Worm (Caenorhabditis elegans) whole organism, mixed stage, embryonic: ENCODE data around the gene C49A9.9.

ENCODE experiments used
- M03D4.4 ChIP-seq: sonication (generic microtip); optimal IDR thresholded peaks from 2 replicates; lab custom pipeline; 2017; ENCODE audit warnings: mild to moderate bottlenecking, missing genetic modification characterization, missing compliant biosample characterization
- bed-3 ChIP-seq: fragments of 200-800 bp; sonication (Bioruptor generic); optimal IDR thresholded peaks from 3 replicates; lab custom pipeline; 2018; ENCODE audit warnings: mild to moderate bottlenecking, missing genetic modification characterization, moderate library complexity, missing compliant biosample characterization
- blmp-1 ChIP-seq: fragments of 150-350 bp; optimal IDR thresholded peaks from 2 replicates; lab custom pipeline; 2014; ENCODE audit warnings: missing biosample characterization, missing genetic modification characterization
- ceh-39 ChIP-seq: fragments of 150-350 bp; optimal IDR thresholded peaks from 2 replicates; lab custom pipeline; 2014; ENCODE audit warnings: missing biosample characterization, missing genetic modification characterization
- ceh-43 ChIP-seq: fragments of 200-800 bp; sonication (Bioruptor generic); optimal IDR thresholded peaks from 2 replicates; lab custom pipeline; 2018; ENCODE audit warnings: mild to moderate bottlenecking, missing genetic modification characterization, moderate library complexity, missing compliant biosample characterization
- ceh-83 ChIP-seq: fragments of 200-800 bp; sonication (Bioruptor generic); optimal IDR thresholded peaks from 2 replicates; lab custom pipeline; 2018; ENCODE audit warnings: mild to moderate bottlenecking, missing genetic modification characterization, missing compliant biosample characterization
- ces-1 ChIP-seq: fragments of 150-350 bp; optimal IDR thresholded peaks from 2 replicates; lab custom pipeline; 2014; ENCODE audit warnings: missing biosample characterization, missing genetic modification reagents, missing genetic modification characterization
- cnd-1 ChIP-seq: fragments of 200-800 bp; sonication (Bioruptor generic); optimal IDR thresholded peaks from 2 replicates; lab custom pipeline; 2018; ENCODE audit warnings: mild to moderate bottlenecking, missing genetic modification characterization, missing compliant biosample characterization
- drap-1 ChIP-seq: fragments of 200-800 bp; sonication (Bioruptor generic); optimal IDR thresholded peaks from 3 replicates; lab custom pipeline; 2018; ENCODE audit warnings: mild to moderate bottlenecking, missing genetic modification characterization, missing compliant biosample characterization
- elt-1 ChIP-seq: sonication (generic microtip); optimal IDR thresholded peaks from 2 replicates; lab custom pipeline; 2017; ENCODE audit warnings: missing genetic modification characterization, mild to moderate bottlenecking, missing compliant biosample characterization, antibody characterized with exemption, moderate library complexity, borderline replicate concordance; ENCODE audit not compliant: insufficient read depth
- elt-3 ChIP-seq: fragments of 150-350 bp; optimal IDR thresholded peaks from 2 replicates; lab custom pipeline; 2014; ENCODE audit warnings: missing biosample characterization, missing genetic modification characterization
- flh-1 ChIP-seq: fragments of 200-800 bp; sonication (Bioruptor generic); optimal IDR thresholded peaks from 2 replicates; lab custom pipeline; 2018; ENCODE audit warnings: mild to moderate bottlenecking, missing genetic modification characterization, moderate library complexity, missing compliant biosample characterization
- hlh-1 ChIP-seq: fragments of 150-350 bp; optimal IDR thresholded peaks from 2 replicates; lab custom pipeline; 2014; ENCODE audit warnings: missing biosample characterization, missing genetic modification reagents, missing genetic modification characterization
- lin-13 ChIP-seq: fragments of 150-350 bp; optimal IDR thresholded peaks from 2 replicates; lab custom pipeline; 2014; ENCODE audit warnings: missing biosample characterization, missing genetic modification characterization
- lin-32 ChIP-seq: fragments of 200-800 bp; sonication (Bioruptor generic); optimal IDR thresholded peaks from 2 replicates; lab custom pipeline; 2018; ENCODE audit warnings: mild to moderate bottlenecking, missing genetic modification characterization, missing compliant biosample characterization
- lsy-2 ChIP-seq: fragments of 150-350 bp; optimal IDR thresholded peaks from 2 replicates; lab custom pipeline; 2014; ENCODE audit warnings: missing biosample characterization, missing genetic modification characterization
- mab-5 ChIP-seq: fragments of 150-350 bp; optimal IDR thresholded peaks from 2 replicates; lab custom pipeline; 2014; ENCODE audit warnings: missing biosample characterization, missing genetic modification characterization
- mep-1 ChIP-seq: fragments of 150-350 bp; optimal IDR thresholded peaks from 2 replicates; lab custom pipeline; 2017; ENCODE audit warnings: missing biosample characterization, missing genetic modification reagents, missing genetic modification characterization, inconsistent platforms
- mls-2 ChIP-seq: sonication (generic microtip); optimal IDR thresholded peaks from 2 replicates; lab custom pipeline; 2016; ENCODE audit warnings: mild to moderate bottlenecking, missing genetic modification characterization, moderate library complexity, missing compliant biosample characterization
- nhr-12 ChIP-seq: fragments of 150-350 bp; optimal IDR thresholded peaks from 2 replicates; lab custom pipeline; 2014; ENCODE audit warnings: missing biosample characterization, missing genetic modification characterization
- nhr-2 ChIP-seq: fragments of 150-350 bp; optimal IDR thresholded peaks from 2 replicates; lab custom pipeline; 2014; ENCODE audit warnings: missing biosample characterization, missing genetic modification characterization
- nhr-28 ChIP-seq: fragments of 150-350 bp; optimal IDR thresholded peaks from 2 replicates; lab custom pipeline; 2014; ENCODE audit warnings: missing biosample characterization, missing genetic modification characterization
- nhr-76 ChIP-seq: sonication (generic microtip); optimal IDR thresholded peaks from 2 replicates; lab custom pipeline; 2017; ENCODE audit warnings: missing biosample characterization, missing genetic modification characterization
- pha-4 ChIP-seq: fragments of 150-350 bp; optimal IDR thresholded peaks from 2 replicates; lab custom pipeline; 2018; ENCODE audit warnings: missing biosample characterization, missing genetic modification reagents, missing genetic modification characterization
- sem-2 ChIP-seq: fragments of 200-800 bp; sonication (Bioruptor generic); optimal IDR thresholded peaks from 2 replicates; lab custom pipeline; 2018; ENCODE audit warnings: mild to moderate bottlenecking, missing genetic modification characterization, missing compliant biosample characterization
- snpc-4 ChIP-seq: fragments of 150-350 bp; optimal IDR thresholded peaks from 2 replicates; lab custom pipeline; 2014; ENCODE audit warnings: missing biosample characterization, missing genetic modification characterization
- sptf-1 ChIP-seq: sonication (generic microtip); optimal IDR thresholded peaks from 2 replicates; lab custom pipeline; 2017; ENCODE audit warnings: mild to moderate bottlenecking, missing genetic modification characterization, moderate library complexity, missing compliant biosample characterization
- tbx-8 ChIP-seq: fragments of 200-800 bp; sonication (Bioruptor generic); optimal IDR thresholded peaks from 2 replicates; lab custom pipeline; 2018; ENCODE audit warnings: mild to moderate bottlenecking, missing genetic modification characterization, moderate library complexity, missing compliant biosample characterization
- unc-120 ChIP-seq: sonication (generic microtip); optimal IDR thresholded peaks from 2 replicates; lab custom pipeline; 2017; ENCODE audit warnings: missing genetic modification characterization, missing compliant biosample characterization; ENCODE audit not compliant: poor library complexity, severe bottlenecking
- unc-39 ChIP-seq: fragments of 150-350 bp; optimal IDR thresholded peaks from 2 replicates; lab custom pipeline; 2014; ENCODE audit warnings: missing biosample characterization, missing genetic modification characterization
- unc-62 ChIP-seq: fragments of 150-350 bp; optimal IDR thresholded peaks from 2 replicates; lab custom pipeline; 2014; ENCODE audit warnings: missing biosample characterization, missing genetic modification reagents, missing genetic modification characterization
- zip-8 ChIP-seq: fragments of 150-350 bp; optimal IDR thresholded peaks from 2 replicates; lab custom pipeline; 2014; ENCODE audit warnings: missing biosample characterization, missing genetic modification characterization
- ztf-11 ChIP-seq: fragments of 150-350 bp; optimal IDR thresholded peaks from 2 replicates; lab custom pipeline; 2014; ENCODE audit warnings: missing biosample characterization, missing genetic modification characterization

Gene C49A9.9

DNA sequence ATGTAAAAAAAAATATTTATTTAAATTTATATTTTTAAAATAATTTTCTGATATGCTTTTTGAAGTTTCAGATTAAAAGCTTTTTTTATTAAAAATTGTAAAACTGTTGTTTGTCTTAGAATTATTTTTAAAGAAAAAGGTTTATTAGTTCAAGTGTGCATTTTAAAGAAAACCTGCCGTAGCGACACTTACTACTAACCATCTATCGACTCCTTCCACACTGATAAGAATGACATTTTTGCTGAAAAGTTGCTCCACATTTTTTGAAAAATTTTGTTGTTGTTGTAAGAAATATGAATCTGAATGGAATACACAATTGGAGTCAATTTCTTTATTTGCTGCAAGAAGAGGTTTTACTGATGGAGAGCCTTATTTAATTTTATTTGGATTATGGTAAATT, 10.8 kb downstream of the C49A9.9 start, which contains the start of gene C49A9.1:
Gene C49A9.1, plus strand, starts transcription at position 217 of the 400 bp plus-strand sequence.
- TF ChIP-seq ces-1 (no peak), hlh-1 (tag; lab: Kevin White, UChicago) (no peak), unc-39 (no peak), cnd-1 (tag; lab: Kevin White, UChicago) (no peak), mab-5 (tag; lab: Kevin White, UChicago) (no peak), unc-62 (GFP tag; lab: Kevin White, UChicago) (no peak), blmp-1 (tag; lab: Kevin White, UChicago) (no peak), mep-1 (tag; lab: Kevin White, UChicago) (no peak), nhr-76 (tag; lab: Kevin White, UChicago) (no peak), pha-4 (tag; lab: Kevin White, UChicago) (no peak), nhr-2 (tag; lab: Kevin White, UChicago) (no peak), snpc-4 (tag; lab: Kevin White, UChicago) (no peak), lsy-2 (no peak), nhr-28 (tag; lab: Kevin White, UChicago) (no peak), ztf-11 (tag; lab: Kevin White, UChicago) (no peak)
- TF ChIP-seq, all 35 proteins: peak for 0

DNA sequence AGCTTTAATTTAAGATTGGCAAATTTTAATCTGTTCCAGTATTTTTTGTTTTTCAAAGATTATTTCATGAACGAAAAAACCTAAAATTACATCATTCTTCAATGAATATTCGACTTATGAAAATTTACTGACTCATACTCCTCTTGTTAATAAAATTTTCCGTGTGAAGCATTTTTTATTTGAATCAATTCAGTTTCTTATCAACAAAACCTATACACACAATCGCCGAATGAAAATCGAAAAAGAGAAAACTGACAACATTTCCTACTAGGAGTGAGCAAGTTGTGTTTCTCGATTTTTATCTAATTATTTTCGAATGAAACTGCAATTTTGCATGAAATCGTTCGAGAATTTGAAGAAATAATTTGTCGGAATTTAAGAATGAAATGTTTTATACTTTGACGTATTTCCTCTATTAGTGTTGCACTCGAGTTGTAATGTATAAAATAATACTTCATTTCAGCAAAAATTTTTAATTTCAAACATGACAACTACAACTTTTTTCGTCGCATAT, 13.4 kb downstream of the C49A9.9 start, which contains the start of gene F58F9.4:
Gene F58F9.4, plus strand, starts transcription at position 464 of the 514 bp plus-strand sequence.
- TF ChIP-seq nhr-28 (tag; lab: Kevin White, UChicago): no peak
- TF ChIP-seq sptf-1 (tag; lab: Kevin White, UChicago): no peak
- TF ChIP-seq mab-5 (tag; lab: Kevin White, UChicago): no peak
- no peak for TF ChIP-seq pha-4 (tag; lab: Kevin White, UChicago)
- no peak for TF ChIP-seq ceh-43 (GFP tag; lab: Kevin White, UChicago)
- TF ChIP-seq ces-1: no peak
- TF ChIP-seq cnd-1 (tag; lab: Kevin White, UChicago): no peak
- TF ChIP-seq hlh-1 (tag; lab: Kevin White, UChicago): no peak
- no peak for TF ChIP-seq flh-1 (GFP tag; lab: Kevin White, UChicago)
- no peak for TF ChIP-seq ceh-39 (tag; lab: Kevin White, UChicago)
- no peak for TF ChIP-seq sem-2 (GFP tag; lab: Kevin White, UChicago)
- TF ChIP-seq mls-2 (tag; lab: Kevin White, UChicago): no peak
- no peak for TF ChIP-seq ztf-11 (tag; lab: Kevin White, UChicago)
- TF ChIP-seq lin-13 (tag; lab: Kevin White, UChicago): no peak
- no peak for TF ChIP-seq M03D4.4
- no peak for TF ChIP-seq unc-120 (tag; lab: Kevin White, UChicago)
- TF ChIP-seq, all 35 proteins: peak for 0

DNA sequence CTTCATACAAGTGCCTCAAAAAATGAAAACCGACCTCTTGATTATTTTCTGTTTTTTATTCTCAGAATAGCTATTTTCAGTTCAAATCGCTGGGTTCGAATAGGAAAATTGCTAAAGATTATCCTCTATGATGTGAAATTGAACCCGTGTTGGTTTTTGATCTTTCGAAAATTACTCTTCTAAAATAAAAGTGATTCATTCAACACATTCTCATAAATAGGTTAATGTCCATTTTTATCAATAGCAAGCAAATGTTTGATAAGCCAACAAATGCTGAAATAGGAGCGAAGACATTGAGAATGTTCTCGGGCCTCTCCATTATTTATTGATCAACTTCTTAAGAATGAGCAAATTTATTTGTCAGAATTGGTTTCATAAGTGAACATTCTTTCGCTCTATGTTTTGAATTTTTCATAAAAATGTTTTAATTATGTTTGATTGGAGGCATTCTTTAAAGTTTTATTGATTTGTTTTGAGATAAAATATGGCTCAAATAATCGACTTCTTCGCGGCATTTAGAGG, 15.7 kb downstream of the C49A9.9 start, which contains the start of gene F58F9.3:
Gene F58F9.3, plus strand, starts transcription at position 472 of the 522 bp plus-strand sequence.
- TF ChIP-seq mep-1 (tag; lab: Kevin White, UChicago): no peak
- TF ChIP-seq nhr-12 (tag; lab: Kevin White, UChicago): no peak
- TF ChIP-seq cnd-1 (tag; lab: Kevin White, UChicago): no peak
- TF ChIP-seq lin-32 (GFP tag; lab: Kevin White, UChicago): no peak
- TF ChIP-seq lin-13 (tag; lab: Kevin White, UChicago): no peak
- TF ChIP-seq zip-8 (tag; lab: Kevin White, UChicago): no peak
- TF ChIP-seq unc-120 (tag; lab: Kevin White, UChicago): no peak
- no peak for TF ChIP-seq ceh-83 (GFP tag; lab: Kevin White, UChicago)
- no peak for TF ChIP-seq sem-2 (GFP tag; lab: Kevin White, UChicago)
- TF ChIP-seq tbx-8 (GFP tag; lab: Kevin White, UChicago): no peak
- TF ChIP-seq hlh-1 (tag; lab: Kevin White, UChicago): no peak
- no peak for TF ChIP-seq drap-1
- no peak for TF ChIP-seq elt-3 (tag; lab: Kevin White, UChicago)
- TF ChIP-seq sptf-1 (tag; lab: Kevin White, UChicago): no peak
- no peak for TF ChIP-seq elt-1 (tag; lab: Kevin White, UChicago)
- no peak for TF ChIP-seq bed-3 (GFP tag; lab: Kevin White, UChicago)
- no peak for TF ChIP-seq mab-5 (tag; lab: Kevin White, UChicago)
- TF ChIP-seq snpc-4 (tag; lab: Kevin White, UChicago): no peak
- TF ChIP-seq unc-39: no peak
- TF ChIP-seq flh-1 (GFP tag; lab: Kevin White, UChicago): no peak
- TF ChIP-seq, all 35 proteins: peak for 0
